Fruit fly (Drosophila melanogaster) whole organism, embryonic: ENCODE measurements around the gene CG46387.

ENCODE experiments used
- Aef1 ChIP-seq: fragments of 200-800 bp; sonication (Bioruptor generic); IDR thresholded peaks from 3 replicates; pipeline ENCODE4 v1.3.6; 2022; ENCODE audit warnings: missing biosample characterization, missing genetic modification characterization
- B-H2 ChIP-seq: fragments of 200-800 bp; sonication (Bioruptor generic); optimal IDR thresholded peaks from 2 replicates; lab custom pipeline; 2018; ENCODE audit warnings: missing biosample characterization, mild to moderate bottlenecking, missing genetic modification characterization
- CG10565 ChIP-seq: fragments of 200-800 bp; sonication (Bioruptor generic); optimal IDR thresholded peaks from 3 replicates; lab custom pipeline; 2016; ENCODE audit warnings: missing biosample characterization, mild to moderate bottlenecking, missing genetic modification characterization
- CG11504 ChIP-seq: fragments of 200-800 bp; sonication (Bioruptor generic); optimal IDR thresholded peaks from 3 replicates; lab custom pipeline; 2019; ENCODE audit warnings: missing biosample characterization, mild to moderate bottlenecking, missing genetic modification characterization, moderate library complexity
- CG15696 ChIP-seq: fragments of 200-800 bp; sonication (Bioruptor generic); optimal IDR thresholded peaks from 2 replicates; lab custom pipeline; 2019; ENCODE audit warnings: missing biosample characterization, mild to moderate bottlenecking, missing genetic modification characterization, moderate library complexity
- CG1603 ChIP-seq: fragments of 200-800 bp; sonication (Bioruptor generic); optimal IDR thresholded peaks from 2 replicates; lab custom pipeline; 2019; ENCODE audit warnings: missing biosample characterization, mild to moderate bottlenecking, missing genetic modification characterization, moderate library complexity
- CG16813 ChIP-seq: fragments of 200-800 bp; sonication (Bioruptor generic); IDR thresholded peaks from 3 replicates; pipeline ENCODE4 v1.3.6; 2022; ENCODE audit warnings: missing biosample characterization, missing genetic modification characterization; ENCODE audit not compliant: partially characterized antibody
- CG16863 ChIP-seq: fragments of 200-800 bp; sonication (Bioruptor generic); optimal IDR thresholded peaks from 3 replicates; lab custom pipeline; 2016; ENCODE audit warnings: missing biosample characterization, missing genetic modification characterization
- CG17359 ChIP-seq: fragments of 200-800 bp; sonication (Bioruptor generic); optimal IDR thresholded peaks from 3 replicates; lab custom pipeline; 2018; ENCODE audit warnings: missing biosample characterization, mild to moderate bottlenecking, missing genetic modification characterization, moderate library complexity
- CG2116 ChIP-seq: fragments of 200-800 bp; sonication (Bioruptor generic); optimal IDR thresholded peaks from 3 replicates; lab custom pipeline; 2018; ENCODE audit warnings: missing biosample characterization, mild to moderate bottlenecking, missing genetic modification characterization
- CG2129 ChIP-seq: fragments of 200-800 bp; sonication (Bioruptor generic); IDR thresholded peaks from 2 replicates; pipeline ENCODE4 v1.3.6; 2022; ENCODE audit warnings: missing biosample characterization, missing genetic modification characterization; ENCODE audit not compliant: partially characterized antibody
- CG2199 ChIP-seq: fragments of 200-800 bp; sonication (Bioruptor generic); IDR thresholded peaks from 3 replicates; pipeline ENCODE4 v1.3.6; 2022; ENCODE audit warnings: missing biosample characterization, missing genetic modification characterization
- CG2202 ChIP-seq: fragments of 200-800 bp; sonication (Bioruptor generic); optimal IDR thresholded peaks from 2 replicates; lab custom pipeline; 2018; ENCODE audit warnings: missing biosample characterization, mild to moderate bottlenecking, missing genetic modification characterization
- CG31224 ChIP-seq: fragments of 200-800 bp; sonication (Bioruptor generic); IDR thresholded peaks from 2 replicates; pipeline ENCODE4 v1.3.6; 2022; ENCODE audit warnings: missing biosample characterization, missing genetic modification characterization
- CG32767 ChIP-seq: fragments of 200-800 bp; sonication (Bioruptor generic); IDR thresholded peaks from 2 replicates; pipeline ENCODE4 v1.3.6; 2022; ENCODE audit warnings: missing biosample characterization, missing genetic modification characterization
- CG3281 ChIP-seq: fragments of 200-800 bp; sonication (Bioruptor generic); optimal IDR thresholded peaks from 3 replicates; lab custom pipeline; 2017; ENCODE audit warnings: missing biosample characterization, mild to moderate bottlenecking, missing genetic modification characterization
- CG3995 ChIP-seq: fragments of 200-800 bp; sonication (Bioruptor generic); optimal IDR thresholded peaks from 3 replicates; lab custom pipeline; 2016; ENCODE audit warnings: missing biosample characterization, missing genetic modification characterization
- CG5180 ChIP-seq: fragments of 200-800 bp; sonication (Bioruptor generic); optimal IDR thresholded peaks from 3 replicates; lab custom pipeline; 2017; ENCODE audit warnings: missing biosample characterization, missing genetic modification characterization, mild to moderate bottlenecking, moderate library complexity, missing genetic modification reagents
- CG6791 ChIP-seq: fragments of 200-800 bp; sonication (Bioruptor generic); IDR thresholded peaks from 3 replicates; pipeline ENCODE4 v1.3.6; 2022; ENCODE audit warnings: missing biosample characterization, missing genetic modification characterization; ENCODE audit not compliant: partially characterized antibody
- CG6854 ChIP-seq: fragments of 200-800 bp; sonication (Bioruptor generic); optimal IDR thresholded peaks from 3 replicates; lab custom pipeline; 2017; ENCODE audit warnings: missing biosample characterization, mild to moderate bottlenecking, missing genetic modification characterization
- CG7786 ChIP-seq: fragments of 200-800 bp; sonication (Bioruptor generic); optimal IDR thresholded peaks from 2 replicates; lab custom pipeline; 2016; ENCODE audit warnings: missing biosample characterization, missing genetic modification characterization
- CG7963 ChIP-seq: fragments of 200-800 bp; sonication (Bioruptor generic); IDR thresholded peaks from 3 replicates; pipeline ENCODE4 v1.3.6; 2022; ENCODE audit warnings: missing biosample characterization, missing genetic modification characterization; ENCODE audit not compliant: partially characterized antibody
- CG9215 ChIP-seq: fragments of 200-800 bp; sonication (Bioruptor generic); IDR thresholded peaks from 2 replicates; pipeline ENCODE4 v1.3.6; 2022; ENCODE audit warnings: missing biosample characterization, missing genetic modification characterization
- Chrac-16 ChIP-seq: fragments of 200-800 bp; sonication (Bioruptor generic); optimal IDR thresholded peaks from 3 replicates; lab custom pipeline; 2016; ENCODE audit warnings: missing biosample characterization, missing genetic modification characterization
- Dp ChIP-seq: fragments of 200-800 bp; sonication (Bioruptor generic); optimal IDR thresholded peaks from 2 replicates; lab custom pipeline; 2018; ENCODE audit warnings: missing biosample characterization, mild to moderate bottlenecking, missing genetic modification characterization, moderate library complexity
- Eip74EF ChIP-seq, 2 experiments: fragments of 200-800 bp in 1 of 2; fragments of >200 bp in 1 of 2; sonication (Bioruptor generic) in 1 of 2; optimal IDR thresholded peaks; 2 replicates each; lab custom pipeline; 2017 to 2019; ENCODE audit warnings: missing biosample characterization in 2 of 2, missing genetic modification characterization in 2 of 2, mild to moderate bottlenecking in 1 of 2, moderate library complexity in 1 of 2
- Elba2 ChIP-seq: fragments of 200-800 bp; sonication (Bioruptor generic); optimal IDR thresholded peaks from 3 replicates; lab custom pipeline; 2016; ENCODE audit warnings: missing biosample characterization, missing genetic modification characterization
- Ets65A ChIP-seq: fragments of 200-800 bp; sonication (Bioruptor generic); peaks from one replicate; lab custom pipeline; 2016; ENCODE audit warnings: missing biosample characterization, missing genetic modification characterization
- Gug ChIP-seq: fragments of 200-800 bp; sonication (Bioruptor generic); IDR thresholded peaks from 4 replicates; pipeline ENCODE4 v1.3.6; 2022; ENCODE audit warnings: missing biosample characterization, missing genetic modification characterization
- HLH4C ChIP-seq: fragments of 200-800 bp; sonication (Bioruptor generic); IDR thresholded peaks from 3 replicates; pipeline ENCODE4 v1.3.6; 2022; ENCODE audit warnings: missing biosample characterization, missing genetic modification characterization; ENCODE audit not compliant: partially characterized antibody
- Hmr ChIP-seq: fragments of 200-800 bp; sonication (Bioruptor generic); optimal IDR thresholded peaks from 3 replicates; lab custom pipeline; 2017; ENCODE audit warnings: mild to moderate bottlenecking, missing biosample characterization, missing genetic modification reagents, missing genetic modification characterization
- Rfx ChIP-seq: fragments of 200-800 bp; sonication (Bioruptor generic); IDR thresholded peaks from 2 replicates; pipeline ENCODE4 v1.3.6; 2022; ENCODE audit warnings: missing biosample characterization, missing genetic modification characterization
- Scr ChIP-seq: fragments of 200-800 bp; sonication (Bioruptor generic); IDR thresholded peaks from 2 replicates; pipeline ENCODE4 v1.3.6; 2022; ENCODE audit warnings: missing biosample characterization, missing genetic modification characterization; ENCODE audit not compliant: partially characterized antibody
- Sry-β ChIP-seq: fragments of 200-800 bp; sonication (Bioruptor generic); optimal IDR thresholded peaks from 2 replicates; lab custom pipeline; 2018; ENCODE audit warnings: missing biosample characterization, mild to moderate bottlenecking, missing genetic modification characterization, moderate library complexity
- Xbp1 ChIP-seq: fragments of 200-800 bp; sonication (Bioruptor generic); optimal IDR thresholded peaks from 3 replicates; lab custom pipeline; 2016; ENCODE audit warnings: missing biosample characterization, mild to moderate bottlenecking, missing genetic modification characterization
- Xrp1 ChIP-seq: fragments of 200-800 bp; sonication (Bioruptor generic); IDR thresholded peaks from 2 replicates; pipeline ENCODE4 v1.3.6; 2022; ENCODE audit warnings: missing biosample characterization, missing genetic modification characterization
- ac ChIP-seq: fragments of 200-800 bp; sonication (Bioruptor generic); optimal IDR thresholded peaks from 3 replicates; lab custom pipeline; 2017; ENCODE audit warnings: missing biosample characterization, mild to moderate bottlenecking, missing genetic modification characterization
- br ChIP-seq: fragments of >200 bp; optimal IDR thresholded peaks from 2 replicates; lab custom pipeline; 2017
- caup ChIP-seq: fragments of 200-800 bp; sonication (Bioruptor generic); optimal IDR thresholded peaks from 3 replicates; lab custom pipeline; 2017; ENCODE audit warnings: missing biosample characterization, mild to moderate bottlenecking, missing genetic modification characterization, moderate library complexity; ENCODE audit not compliant: severe bottlenecking
- disco-r ChIP-seq: fragments of 200-800 bp; sonication (Bioruptor generic); optimal IDR thresholded peaks from 2 replicates; lab custom pipeline; 2016; ENCODE audit warnings: missing biosample characterization, missing genetic modification characterization
- ftz-f1 ChIP-seq: fragments of 200-800 bp; sonication (Bioruptor generic); optimal IDR thresholded peaks from 2 replicates; lab custom pipeline; 2016; ENCODE audit warnings: missing biosample characterization, missing genetic modification characterization
- grau ChIP-seq: fragments of 200-800 bp; optimal IDR thresholded peaks from 3 replicates; lab custom pipeline; 2019; ENCODE audit warnings: missing biosample characterization, mild to moderate bottlenecking, missing genetic modification characterization, moderate library complexity
- hb ChIP-seq: fragments of 200-800 bp; sonication (Bioruptor generic); IDR thresholded peaks from 3 replicates; pipeline ENCODE4 v1.3.6; 2022; ENCODE audit warnings: missing biosample characterization, missing genetic modification characterization; ENCODE audit not compliant: partially characterized antibody
- ind ChIP-seq: fragments of 200-800 bp; sonication (Bioruptor generic); optimal IDR thresholded peaks from 3 replicates; lab custom pipeline; 2016; ENCODE audit warnings: missing biosample characterization, missing genetic modification characterization
- klu ChIP-seq: fragments of 200-800 bp; sonication (Bioruptor generic); IDR thresholded peaks from 2 replicates; pipeline ENCODE4 v1.3.6; 2022; ENCODE audit warnings: missing biosample characterization, missing genetic modification characterization
- peb ChIP-seq: fragments of 200-800 bp; sonication (Bioruptor generic); IDR thresholded peaks from 2 replicates; pipeline ENCODE4 v1.3.6; 2022; ENCODE audit warnings: missing biosample characterization, missing genetic modification characterization
- sr ChIP-seq: fragments of 200-800 bp; sonication (Bioruptor generic); IDR thresholded peaks from 3 replicates; pipeline ENCODE4 v1.3.6; 2022; ENCODE audit warnings: missing biosample characterization, missing genetic modification characterization
- stwl ChIP-seq: fragments of 200-800 bp; sonication (Bioruptor generic); optimal IDR thresholded peaks from 3 replicates; lab custom pipeline; 2018; ENCODE audit warnings: missing biosample characterization, mild to moderate bottlenecking, missing genetic modification characterization, moderate library complexity
- vnd ChIP-seq: fragments of 200-800 bp; sonication (Bioruptor generic); IDR thresholded peaks from 3 replicates; pipeline ENCODE4 v1.3.6; 2022; ENCODE audit warnings: missing biosample characterization, missing genetic modification characterization; ENCODE audit not compliant: partially characterized antibody
- zen ChIP-seq: fragments of 200-800 bp; sonication (Bioruptor generic); optimal IDR thresholded peaks from 3 replicates; lab custom pipeline; 2018; ENCODE audit warnings: missing biosample characterization, mild to moderate bottlenecking, missing genetic modification characterization, moderate library complexity

The CG46387 gene

DNA sequence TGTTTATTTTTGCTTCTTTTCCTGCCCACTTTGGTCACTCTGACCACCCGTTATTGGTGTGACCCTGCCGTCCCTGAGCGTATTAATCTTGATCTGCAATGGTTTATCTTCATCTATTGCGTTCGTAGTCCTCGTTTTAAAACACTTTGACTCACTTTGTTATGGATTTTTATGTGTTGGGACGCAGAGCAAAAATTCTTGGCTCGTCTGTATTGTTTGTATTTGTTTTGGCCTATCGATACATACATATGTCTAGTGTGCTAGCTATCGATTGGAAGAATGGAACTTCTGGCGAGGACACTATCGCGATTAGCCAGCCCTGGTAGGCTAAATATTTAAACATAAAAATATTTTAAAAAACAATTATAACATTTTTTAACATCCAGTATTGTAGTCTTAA, 38.8 kb upstream of the CG46387 start, which contains the start of gene CG10809:
CG10809 (minus strand) TSS at position 266 of the 400 bp plus-strand sequence.
- TF ChIP-seq Xrp1 (peak; percentile 21; the same call in 1 of the 2 replicates), peb (GFP tag; lab: Robert Waterston, UW) (no peak), CG10565 (GFP tag; lab: Kevin White, UChicago) (no peak), Sry-β (GFP tag; lab: Kevin White, UChicago) (peak; percentile 18), CG15696 (tag; lab: Kevin White, UChicago) (peak; percentile 42), CG2202 (peak; percentile 9), HLH4C (GFP tag; lab: Robert Waterston, UW) (peak; percentile 89), CG16813 (GFP tag; lab: Robert Waterston, UW) (peak; percentile 95), CG7786 (GFP tag; lab: Kevin White, UChicago) (peak; percentile 5), Chrac-16 (GFP tag; lab: Kevin White, UChicago) (peak; percentile 21), Hmr (GFP tag; lab: Kevin White, UChicago) (no peak), Dp (GFP tag; lab: Kevin White, UChicago) (peak; percentile 59), CG31224 (GFP tag; lab: Robert Waterston, UW) (no peak), ind (GFP tag; lab: Kevin White, UChicago) (peak; percentile 15), B-H2 (GFP tag; lab: Kevin White, UChicago) (peak; percentile 28), vnd (GFP tag; lab: Robert Waterston, UW) (peak; percentile 92), Rfx (peak; percentile 72), Eip74EF (GFP tag; optimal IDR thresholded peaks at IDR 0.05; lab: Kevin White, UChicago) (no peak), CG32767 (GFP tag; lab: Robert Waterston, UW) (peak; percentile 73), CG3995 (GFP tag; lab: Kevin White, UChicago) (peak; percentile 43), hb (peak; percentile 81), Ets65A (GFP tag; lab: Kevin White, UChicago) (peak; percentile 91), Scr (peak; percentile 94), CG6854 (GFP tag; lab: Kevin White, UChicago) (no peak), CG3281 (peak; percentile 24), Gug (peak; percentile 18; the same call in 1 of the 4 replicates), zen (tag; lab: Kevin White, UChicago) (peak; percentile 49), sr (GFP tag; lab: Robert Waterston, UW) (no peak), CG17359 (tag; lab: Kevin White, UChicago) (peak; percentile 6), ftz-f1 (GFP tag; lab: Kevin White, UChicago) (no peak), ac (no peak), br (lab: Kevin White, UChicago) (no peak), Elba2 (GFP tag; lab: Kevin White, UChicago) (peak; percentile 49), klu (no peak), CG7963 (GFP tag; lab: Robert Waterston, UW) (peak; percentile 89), CG2129 (GFP tag; lab: Robert Waterston, UW) (peak; percentile 83), CG5180 (GFP tag; lab: Kevin White, UChicago) (no peak), CG1603 (peak; percentile 68), CG9215 (GFP tag; lab: Robert Waterston, UW) (no peak), CG2199 (GFP tag; lab: Robert Waterston, UW) (0 out of 3 replicates have a peak, but pooled peaks have one; percentile 33), grau (peak; percentile 43), disco-r (GFP tag; lab: Kevin White, UChicago) (no peak), Xbp1 (GFP tag; lab: Kevin White, UChicago) (peak; percentile 39), Aef1 (GFP tag; lab: Robert Waterston, UW) (peak; percentile 40; the same call in 2 of the 3 replicates), CG11504 (tag; lab: Kevin White, UChicago) (no peak), CG6791 (peak; percentile 93), caup (peak; percentile 27), CG16863 (no peak), CG2116 (GFP tag; lab: Kevin White, UChicago) (peak; percentile 85), stwl (tag; lab: Kevin White, UChicago) (peak; percentile 87)
